Fruit fly (Drosophila melanogaster) whole organism, embryonic: ENCODE data around the gene CG31548.

ENCODE experiments used
- Atf-2 ChIP-seq: fragments of 200-800 bp; sonication (Bioruptor generic); optimal IDR thresholded peaks from 2 replicates; lab custom pipeline; 2016; ENCODE audit warnings: missing biosample characterization, missing genetic modification characterization
- C15 ChIP-seq: fragments of 200-800 bp; sonication (Bioruptor generic); IDR thresholded peaks from 3 replicates; pipeline ENCODE4 v1.3.6; 2022; ENCODE audit warnings: missing biosample characterization, missing genetic modification characterization
- CG12104 ChIP-seq: fragments of 200-800 bp; sonication (Bioruptor generic); optimal IDR thresholded peaks from 3 replicates; lab custom pipeline; 2016; ENCODE audit warnings: missing biosample characterization, missing genetic modification characterization
- CG12391 ChIP-seq: fragments of 200-800 bp; sonication (Bioruptor generic); optimal IDR thresholded peaks from 3 replicates; lab custom pipeline; 2018; ENCODE audit warnings: missing biosample characterization, mild to moderate bottlenecking, missing genetic modification characterization, moderate library complexity
- CG13287 ChIP-seq: fragments of 200-800 bp; sonication (Bioruptor generic); IDR thresholded peaks from 2 replicates; pipeline ENCODE4 v1.3.6; 2022; ENCODE audit warnings: missing biosample characterization, missing genetic modification characterization; ENCODE audit not compliant: partially characterized antibody
- CG17328 ChIP-seq: fragments of 200-800 bp; sonication (Bioruptor generic); IDR thresholded peaks from 2 replicates; pipeline ENCODE4 v1.3.6; 2022; ENCODE audit warnings: missing biosample characterization, missing genetic modification characterization
- CG1792 ChIP-seq: fragments of 200-800 bp; sonication (Bioruptor generic); optimal IDR thresholded peaks from 2 replicates; lab custom pipeline; 2016; ENCODE audit warnings: missing biosample characterization, missing genetic modification characterization
- CG18599 ChIP-seq: fragments of 200-800 bp; sonication (Bioruptor generic); optimal IDR thresholded peaks from 3 replicates; lab custom pipeline; 2017; ENCODE audit warnings: missing biosample characterization, missing genetic modification characterization, mild to moderate bottlenecking, moderate library complexity, missing genetic modification reagents
- CG2199 ChIP-seq: fragments of 200-800 bp; sonication (Bioruptor generic); IDR thresholded peaks from 3 replicates; pipeline ENCODE4 v1.3.6; 2022; ENCODE audit warnings: missing biosample characterization, missing genetic modification characterization
- CG34376 ChIP-seq: fragments of 200-800 bp; sonication (Bioruptor generic); optimal IDR thresholded peaks from 2 replicates; lab custom pipeline; 2018; ENCODE audit warnings: missing biosample characterization, mild to moderate bottlenecking, missing genetic modification characterization
- CG4424 ChIP-seq: fragments of 200-800 bp; sonication (Bioruptor generic); optimal IDR thresholded peaks from 3 replicates; lab custom pipeline; 2016; ENCODE audit warnings: missing biosample characterization, missing genetic modification characterization
- CG5180 ChIP-seq: fragments of 200-800 bp; sonication (Bioruptor generic); optimal IDR thresholded peaks from 3 replicates; lab custom pipeline; 2017; ENCODE audit warnings: missing biosample characterization, missing genetic modification characterization, mild to moderate bottlenecking, moderate library complexity, missing genetic modification reagents
- CG6254 ChIP-seq: fragments of 200-800 bp; sonication (Bioruptor generic); optimal IDR thresholded peaks from 3 replicates; lab custom pipeline; 2017; ENCODE audit warnings: mild to moderate bottlenecking, missing biosample characterization, missing genetic modification reagents, missing genetic modification characterization
- CG6689 ChIP-seq: fragments of 200-800 bp; sonication (Bioruptor generic); IDR thresholded peaks from 2 replicates; pipeline ENCODE4 v1.3.6; 2022; ENCODE audit warnings: missing biosample characterization, missing genetic modification characterization
- CG8281 ChIP-seq: fragments of 200-800 bp; sonication (Bioruptor generic); optimal IDR thresholded peaks from 2 replicates; lab custom pipeline; 2018; ENCODE audit warnings: missing biosample characterization, mild to moderate bottlenecking, missing genetic modification characterization, moderate library complexity
- CG8924 ChIP-seq: fragments of 200-800 bp; optimal IDR thresholded peaks from 3 replicates; lab custom pipeline; 2019; ENCODE audit warnings: missing biosample characterization, mild to moderate bottlenecking, missing genetic modification characterization, moderate library complexity
- CG9797 ChIP-seq: fragments of 200-800 bp; sonication (Bioruptor generic); optimal IDR thresholded peaks from 3 replicates; lab custom pipeline; 2018; ENCODE audit warnings: missing biosample characterization, mild to moderate bottlenecking, missing genetic modification characterization
- CG9876 ChIP-seq: fragments of 200-800 bp; sonication (Bioruptor generic); optimal IDR thresholded peaks from 2 replicates; lab custom pipeline; 2016; ENCODE audit warnings: missing biosample characterization, missing genetic modification characterization
- D ChIP-seq, 2 experiments: fragments of 200-800 bp in 1 of 2; fragments of >200 bp in 1 of 2; sonication (Bioruptor generic) in 1 of 2; optimal IDR thresholded peaks; 2 replicates in 1 of 2; 3 replicates in 1 of 2; lab custom pipeline; 2017; ENCODE audit warnings: mild to moderate bottlenecking in 1 of 2, missing biosample characterization in 1 of 2, missing genetic modification characterization in 1 of 2, missing genetic modification reagents in 1 of 2
- D19A ChIP-seq: fragments of 200-800 bp; optimal IDR thresholded peaks from 3 replicates; lab custom pipeline; 2019; ENCODE audit warnings: missing biosample characterization, mild to moderate bottlenecking, missing genetic modification characterization, moderate library complexity
- Dref ChIP-seq: fragments of 200-800 bp; sonication (Bioruptor generic); IDR thresholded peaks from 2 replicates; pipeline ENCODE4 v1.3.6; 2022; ENCODE audit warnings: missing biosample characterization, missing genetic modification characterization
- HLH3B ChIP-seq: fragments of 200-800 bp; sonication (Bioruptor generic); IDR thresholded peaks from 2 replicates; pipeline ENCODE4 v1.3.6; 2022; ENCODE audit warnings: missing biosample characterization, missing genetic modification characterization
- Lhr ChIP-seq: fragments of 200-800 bp; sonication (Bioruptor generic); optimal IDR thresholded peaks from 3 replicates; lab custom pipeline; 2017; ENCODE audit warnings: mild to moderate bottlenecking, missing biosample characterization, missing genetic modification reagents, missing genetic modification characterization
- NC2α ChIP-seq: fragments of 200-800 bp; sonication (Bioruptor generic); optimal IDR thresholded peaks from 2 replicates; lab custom pipeline; 2016; ENCODE audit warnings: missing biosample characterization, missing genetic modification characterization
- Opbp ChIP-seq: fragments of 200-800 bp; sonication (Bioruptor generic); IDR thresholded peaks from 3 replicates; pipeline ENCODE4 v1.3.6; 2022; ENCODE audit warnings: missing biosample characterization, missing genetic modification characterization; ENCODE audit not compliant: partially characterized antibody
- PHDP ChIP-seq: fragments of 200-800 bp; sonication (Bioruptor generic); optimal IDR thresholded peaks from 3 replicates; lab custom pipeline; 2018; ENCODE audit warnings: missing biosample characterization, mild to moderate bottlenecking, missing genetic modification characterization, moderate library complexity
- Side ChIP-seq: fragments of 200-800 bp; sonication (Bioruptor generic); optimal IDR thresholded peaks from 2 replicates; lab custom pipeline; 2016; ENCODE audit warnings: missing biosample characterization, missing genetic modification characterization
- Sin3A ChIP-seq: fragments of >200 bp; optimal IDR thresholded peaks from 2 replicates; lab custom pipeline; 2018
- Tbp ChIP-seq: fragments of >200 bp; optimal IDR thresholded peaks from 2 replicates; lab custom pipeline; 2018; ENCODE audit warnings: missing biosample characterization, missing genetic modification characterization
- Vsx1 ChIP-seq: fragments of 200-800 bp; sonication (Bioruptor generic); optimal IDR thresholded peaks from 2 replicates; lab custom pipeline; 2017; ENCODE audit warnings: missing biosample characterization, mild to moderate bottlenecking, missing genetic modification characterization, missing genetic modification reagents
- abd-A ChIP-seq: fragments of 200-800 bp; sonication (Bioruptor generic); optimal IDR thresholded peaks from 3 replicates; lab custom pipeline; 2019; ENCODE audit warnings: missing biosample characterization, mild to moderate bottlenecking, missing genetic modification characterization, moderate library complexity
- da ChIP-seq: fragments of 200-800 bp; sonication (Bioruptor generic); optimal IDR thresholded peaks from 2 replicates; lab custom pipeline; 2016; ENCODE audit warnings: missing biosample characterization, missing genetic modification characterization
- fd64A ChIP-seq: fragments of 200-800 bp; sonication (Bioruptor generic); optimal IDR thresholded peaks from 3 replicates; lab custom pipeline; 2018; ENCODE audit warnings: missing biosample characterization, mild to moderate bottlenecking, missing genetic modification characterization
- fu2 ChIP-seq: fragments of 200-800 bp; sonication (Bioruptor generic); optimal IDR thresholded peaks from 2 replicates; lab custom pipeline; 2016; ENCODE audit warnings: missing biosample characterization, missing genetic modification characterization
- gt ChIP-seq: fragments of 200-800 bp; sonication (Bioruptor generic); IDR thresholded peaks from 2 replicates; pipeline ENCODE4 v1.3.6; 2022; ENCODE audit warnings: missing biosample characterization, missing genetic modification characterization
- hth ChIP-seq: fragments of >200 bp; optimal IDR thresholded peaks from 2 replicates; lab custom pipeline; 2017; ENCODE audit warnings: inconsistent platforms
- knrl ChIP-seq: fragments of 200-800 bp; sonication (Bioruptor generic); IDR thresholded peaks from 3 replicates; pipeline ENCODE4 v1.3.6; 2022; ENCODE audit warnings: missing biosample characterization, missing genetic modification characterization; ENCODE audit not compliant: partially characterized antibody
- lov ChIP-seq, 2 experiments: fragments of 200-800 bp in 1 of 2; fragments of >200 bp in 1 of 2; sonication (Bioruptor generic) in 1 of 2; IDR thresholded peaks in 1 of 2; optimal IDR thresholded peaks in 1 of 2; 2 replicates in 1 of 2; 3 replicates in 1 of 2; pipeline versions ENCODE4 v1.3.6 to Lab custom; 2017 to 2022; ENCODE audit warnings: missing biosample characterization in 1 of 2, missing genetic modification characterization in 1 of 2
- pan ChIP-seq, 4 experiments: fragments of >200 bp in 3 of 4; fragments of 200-800 bp in 1 of 4; sonication (Bioruptor generic) in 1 of 4; optimal IDR thresholded peaks in 3 of 4; IDR thresholded peaks in 1 of 4; 2 replicates each; pipeline versions ENCODE4 v1.3.6 to Lab custom; 2017 to 2022; ENCODE audit warnings: missing biosample characterization in 2 of 4, missing genetic modification characterization in 2 of 4, mixed read lengths in 1 of 4
- pb ChIP-seq: fragments of 200-800 bp; sonication (Bioruptor generic); optimal IDR thresholded peaks from 3 replicates; lab custom pipeline; 2016; ENCODE audit warnings: missing biosample characterization, missing genetic modification characterization
- pnt ChIP-seq: fragments of 200-800 bp; sonication (Bioruptor generic); optimal IDR thresholded peaks from 3 replicates; lab custom pipeline; 2016; ENCODE audit warnings: missing biosample characterization, missing genetic modification characterization
- ro ChIP-seq: fragments of 200-800 bp; sonication (Bioruptor generic); IDR thresholded peaks from 2 replicates; pipeline ENCODE4 v1.3.6; 2022; ENCODE audit warnings: missing biosample characterization, missing genetic modification characterization
- sd ChIP-seq: fragments of 200-800 bp; sonication (Bioruptor generic); optimal IDR thresholded peaks from 3 replicates; lab custom pipeline; 2018; ENCODE audit warnings: missing biosample characterization, mild to moderate bottlenecking, missing genetic modification characterization, moderate library complexity
- sisA ChIP-seq: fragments of 200-800 bp; sonication (Bioruptor generic); IDR thresholded peaks from 2 replicates; pipeline ENCODE4 v1.3.6; 2022; ENCODE audit warnings: missing biosample characterization, missing genetic modification characterization
- tin ChIP-seq: fragments of 200-800 bp; sonication (Bioruptor generic); optimal IDR thresholded peaks from 3 replicates; lab custom pipeline; 2016; ENCODE audit warnings: missing biosample characterization, missing genetic modification characterization
- toy ChIP-seq: fragments of 200-800 bp; sonication (Bioruptor generic); IDR thresholded peaks from 2 replicates; pipeline ENCODE4 v1.3.6; 2022; ENCODE audit warnings: missing biosample characterization, missing genetic modification characterization
- tx ChIP-seq: fragments of 200-800 bp; sonication (Bioruptor generic); optimal IDR thresholded peaks from 2 replicates; lab custom pipeline; 2016; ENCODE audit warnings: missing biosample characterization, missing genetic modification characterization

The CG31548 gene

DNA sequence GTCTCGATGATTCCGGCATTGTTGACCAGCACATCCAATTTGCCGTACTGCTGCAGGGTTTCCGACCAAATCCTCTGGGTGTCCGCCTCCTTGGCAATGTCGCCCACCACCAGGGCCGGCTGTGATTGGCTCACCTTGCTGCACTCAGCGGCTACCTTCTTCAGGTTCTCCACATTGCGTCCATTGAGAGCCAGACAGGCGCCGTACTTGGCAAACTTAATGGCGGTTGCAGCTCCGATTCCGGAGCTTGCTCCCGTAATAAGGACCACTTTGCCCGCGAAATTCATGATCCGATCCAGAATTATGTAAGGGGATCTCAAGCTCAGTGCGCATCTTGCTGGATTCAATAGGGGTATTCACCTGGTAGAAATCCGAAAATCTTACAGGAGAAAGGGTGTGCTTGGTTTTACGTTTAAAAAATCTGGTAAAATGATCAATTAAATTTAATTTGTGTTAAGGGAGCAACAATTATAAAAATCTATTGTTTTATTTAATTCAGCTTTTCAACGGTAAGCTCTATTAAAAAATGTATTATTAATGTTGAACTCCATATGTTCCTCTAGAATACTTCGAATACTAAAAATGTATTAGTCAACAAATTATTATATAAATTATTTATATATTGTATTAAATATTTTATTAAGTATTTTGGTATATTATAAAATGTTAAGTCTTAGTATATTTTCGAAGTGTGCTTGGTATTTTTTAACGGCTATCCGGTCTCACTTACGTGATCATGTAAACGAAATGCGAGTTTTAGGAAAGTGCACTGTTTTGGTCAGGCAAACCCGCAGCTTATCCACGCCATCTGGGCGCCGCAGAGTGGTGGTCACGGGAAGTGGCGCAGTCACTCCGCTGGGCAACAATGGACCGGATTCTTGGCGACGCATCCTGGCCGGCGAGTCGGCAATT is at the start of gene CG31548, which contains the start of gene CG12170 (continued):
- peak; percentile 36; the same call in 1 of the 2 replicates for TF ChIP-seq HLH3B (GFP tag; lab: Robert Waterston, UW)
- no peak for TF ChIP-seq CG12104 (GFP tag; lab: Kevin White, UChicago)
- peak; percentile 58; the same call in 1 of the 2 replicates for TF ChIP-seq CG6689 (GFP tag; lab: Robert Waterston, UW)
- TF ChIP-seq pnt (GFP tag; lab: Kevin White, UChicago) = no peak
- no peak for TF ChIP-seq Tbp
- TF ChIP-seq CG9876 (GFP tag; lab: Kevin White, UChicago) = no peak
- TF ChIP-seq CG2199 (GFP tag; lab: Robert Waterston, UW) = no peak
- no peak for TF ChIP-seq gt (GFP tag; lab: Robert Waterston, UW)
- TF ChIP-seq tin (GFP tag; lab: Kevin White, UChicago) = peak; percentile 29
- TF ChIP-seq Opbp (GFP tag; lab: Robert Waterston, UW) = no peak
- no peak for TF ChIP-seq abd-A
- no peak for TF ChIP-seq lov (optimal IDR thresholded peaks at IDR 0.05; lab: Kevin White, UChicago)
- 0 out of 3 replicates have a peak, but pooled peaks have one; percentile 15 for TF ChIP-seq lov (GFP tag; IDR thresholded peaks at IDR 0.05; lab: Robert Waterston, UW)
- no peak for TF ChIP-seq NC2α (GFP tag; lab: Kevin White, UChicago)
- no peak for TF ChIP-seq CG5180 (GFP tag; lab: Kevin White, UChicago)
- no peak for TF ChIP-seq D (optimal IDR thresholded peaks at IDR 0.05; lab: Kevin White, UChicago)
- TF ChIP-seq D (GFP tag; optimal IDR thresholded peaks at IDR 0.05; lab: Kevin White, UChicago) = no peak
- TF ChIP-seq pan (optimal IDR thresholded peaks at IDR 0.05; lab: Kevin White, UChicago) = no peak
- TF ChIP-seq pan (GFP tag; optimal IDR thresholded peaks at IDR 0.05 in 1 of 2, IDR thresholded peaks at IDR 0.05 in 1 of 2) = peak in 1 of 2 experiments; percentile 48
- TF ChIP-seq Sin3A = no peak
- TF ChIP-seq CG13287 (GFP tag; lab: Robert Waterston, UW) = no peak
- no peak for TF ChIP-seq CG34376 (GFP tag; lab: Kevin White, UChicago)
- TF ChIP-seq Dref (GFP tag; lab: Robert Waterston, UW) = no peak
- no peak for TF ChIP-seq sd (tag; lab: Kevin White, UChicago)
- peak; percentile 64 for TF ChIP-seq CG17328
- TF ChIP-seq Atf-2 (GFP tag; lab: Kevin White, UChicago) = no peak
- peak; percentile 78 for TF ChIP-seq CG12391
- no peak for TF ChIP-seq da (GFP tag; lab: Kevin White, UChicago)
- TF ChIP-seq pb (GFP tag; lab: Kevin White, UChicago) = no peak
- TF ChIP-seq CG8924 = peak; percentile 65
- no peak for TF ChIP-seq CG1792 (GFP tag; lab: Kevin White, UChicago)
- no peak for TF ChIP-seq tx
- peak; percentile 53 for TF ChIP-seq D19A (tag; lab: Kevin White, UChicago)
- TF ChIP-seq C15 (GFP tag; lab: Robert Waterston, UW) = no peak
- no peak for TF ChIP-seq fu2 (GFP tag; lab: Kevin White, UChicago)
- peak; percentile 70 for TF ChIP-seq PHDP (tag; lab: Kevin White, UChicago)
- 0 out of 2 replicates have a peak, but pooled peaks have one; percentile 6 for TF ChIP-seq sisA (GFP tag; lab: Robert Waterston, UW)
- TF ChIP-seq CG6254 (GFP tag; lab: Kevin White, UChicago) = no peak
- TF ChIP-seq Vsx1 (GFP tag; lab: Kevin White, UChicago) = no peak
- peak; percentile 19 for TF ChIP-seq Lhr
- no peak for TF ChIP-seq CG18599 (GFP tag; lab: Kevin White, UChicago)
- TF ChIP-seq CG4424 (GFP tag; lab: Kevin White, UChicago) = peak; percentile 49
- peak; percentile 17 for TF ChIP-seq Side (GFP tag; lab: Kevin White, UChicago)
- no peak for TF ChIP-seq hth (lab: Kevin White, UChicago)
- TF ChIP-seq fd64A (GFP tag; lab: Kevin White, UChicago) = no peak
- TF ChIP-seq CG8281 (tag; lab: Kevin White, UChicago) = no peak
- TF ChIP-seq toy = no peak
- peak; percentile 54 for TF ChIP-seq CG9797
- no peak for TF ChIP-seq knrl (GFP tag; lab: Robert Waterston, UW)
- no peak for TF ChIP-seq ro (GFP tag; lab: Robert Waterston, UW)
